Worm (Caenorhabditis elegans) whole organism, L4 larva: ENCODE results near the gene C17H12.10.
A peak's percentile ranks its signal among the peaks of the same experiment; 100 is the strongest.

Experiments used
- F44E2.7 ChIP-seq: fragments of 200-800 bp; sonication (Bioruptor generic); IDR thresholded peaks from 2 replicates; pipeline ENCODE4 v2.1.2; 2022; ENCODE audit warnings: missing genetic modification characterization, missing compliant biosample characterization
- F49E8.2 ChIP-seq: sonication (generic microtip); optimal IDR thresholded peaks from 2 replicates; lab custom pipeline; 2016; ENCODE audit warnings: missing compliant biosample characterization, mild to moderate bottlenecking, missing genetic modification characterization, borderline replicate concordance
- T26A8.4 ChIP-seq: fragments of 200-800 bp; sonication (Bioruptor generic); IDR thresholded peaks from 2 replicates; pipeline ENCODE4 v1.3.6; 2022; ENCODE audit warnings: missing genetic modification characterization, missing compliant biosample characterization
- Y105C5A.15 ChIP-seq: fragments of 200-800 bp; sonication (Bioruptor generic); IDR thresholded peaks from 2 replicates; pipeline ENCODE4 v1.3.6; 2022; ENCODE audit warnings: missing genetic modification characterization, missing compliant biosample characterization
- ZK337.2 ChIP-seq: fragments of 200-800 bp; sonication (Bioruptor generic); IDR thresholded peaks from 2 replicates; pipeline ENCODE4 v1.3.6; 2022; ENCODE audit warnings: missing genetic modification reagents, missing genetic modification characterization, missing compliant biosample characterization
- aha-1 ChIP-seq: fragments of 150-350 bp; peaks from one replicate; lab custom pipeline; 2014; ENCODE audit warnings: missing biosample characterization, missing genetic modification characterization
- attf-4 ChIP-seq: sonication (generic microtip); optimal IDR thresholded peaks from 3 replicates; lab custom pipeline; 2017; ENCODE audit warnings: missing biosample characterization, missing genetic modification characterization
- ceh-28 ChIP-seq: fragments of 150-350 bp; optimal IDR thresholded peaks from 2 replicates; lab custom pipeline; 2014; ENCODE audit warnings: missing biosample characterization, missing genetic modification reagents, missing genetic modification characterization
- ceh-32 ChIP-seq: sonication (generic microtip); optimal IDR thresholded peaks from 2 replicates; lab custom pipeline; 2016; ENCODE audit warnings: mild to moderate bottlenecking, missing genetic modification characterization, missing compliant biosample characterization; ENCODE audit not compliant: poor library complexity
- ceh-62 ChIP-seq: sonication (generic microtip); optimal IDR thresholded peaks from 2 replicates; lab custom pipeline; 2017; ENCODE audit warnings: missing biosample characterization, missing genetic modification characterization
- daf-16 ChIP-seq, 3 experiments: sonication (generic microtip); optimal IDR thresholded peaks; 2 replicates each; lab custom pipeline; 2016 to 2017; ENCODE audit warnings: missing genetic modification characterization in 3 of 3, missing genetic modification reagents in 3 of 3, mild to moderate bottlenecking in 2 of 3, missing compliant biosample characterization in 2 of 3, missing biosample characterization in 1 of 3, moderate library complexity in 1 of 3
- daf-8 ChIP-seq: fragments of 200-800 bp; sonication (Bioruptor generic); IDR thresholded peaks from 2 replicates; pipeline ENCODE4 v1.3.6; 2022; ENCODE audit warnings: missing genetic modification characterization, missing compliant biosample characterization
- duxl-1 ChIP-seq: sonication (generic microtip); optimal IDR thresholded peaks from 2 replicates; lab custom pipeline; 2016; ENCODE audit warnings: mild to moderate bottlenecking, missing genetic modification characterization, moderate library complexity, missing compliant biosample characterization; ENCODE audit not compliant: poor library complexity
- dve-1 ChIP-seq: sonication (generic microtip); optimal IDR thresholded peaks from 2 replicates; lab custom pipeline; 2017; ENCODE audit warnings: antibody characterized with exemption, mild to moderate bottlenecking, missing genetic modification characterization, missing compliant biosample characterization; ENCODE audit not compliant: insufficient read depth
- egl-27 ChIP-seq: sonication (generic microtip); optimal IDR thresholded peaks from 3 replicates; lab custom pipeline; 2017; ENCODE audit warnings: missing biosample characterization, missing genetic modification reagents, missing genetic modification characterization
- fkh-10 ChIP-seq: fragments of 150-350 bp; optimal IDR thresholded peaks from 2 replicates; lab custom pipeline; 2014; ENCODE audit warnings: missing biosample characterization, missing genetic modification reagents, missing genetic modification characterization
- fos-1 ChIP-seq: fragments of 150-350 bp; optimal IDR thresholded peaks from 2 replicates; lab custom pipeline; 2014; ENCODE audit warnings: missing biosample characterization, missing genetic modification characterization
- gei-8 ChIP-seq: fragments of 200-800 bp; sonication (Bioruptor generic); optimal IDR thresholded peaks from 2 replicates; lab custom pipeline; 2018; ENCODE audit warnings: mild to moderate bottlenecking, missing genetic modification characterization, missing compliant biosample characterization
- hlh-11 ChIP-seq: fragments of 200-800 bp; sonication (Bioruptor generic); optimal IDR thresholded peaks from 2 replicates; lab custom pipeline; 2018; ENCODE audit warnings: mild to moderate bottlenecking, missing genetic modification characterization, missing compliant biosample characterization
- hlh-30 ChIP-seq: sonication (generic microtip); optimal IDR thresholded peaks from 2 replicates; lab custom pipeline; 2017; ENCODE audit warnings: antibody characterized with exemption, mild to moderate bottlenecking, missing genetic modification characterization, missing compliant biosample characterization; ENCODE audit not compliant: insufficient read depth
- hmg-1.1 ChIP-seq: fragments of 200-800 bp; sonication (Bioruptor generic); IDR thresholded peaks from 2 replicates; pipeline ENCODE4 v1.3.6; 2022; ENCODE audit warnings: missing genetic modification reagents, missing genetic modification characterization, missing compliant biosample characterization
- jun-1 ChIP-seq: fragments of 150-350 bp; optimal IDR thresholded peaks from 2 replicates; lab custom pipeline; 2014; ENCODE audit warnings: missing biosample characterization, missing genetic modification reagents, missing genetic modification characterization
- lin-13 ChIP-seq: fragments of 150-350 bp; optimal IDR thresholded peaks from 2 replicates; lab custom pipeline; 2014; ENCODE audit warnings: missing biosample characterization, missing genetic modification reagents, missing genetic modification characterization
- lin-15B ChIP-seq: fragments of 150-350 bp; sonication (generic microtip); optimal IDR thresholded peaks from 3 replicates; lab custom pipeline; 2014; ENCODE audit warnings: missing biosample characterization, missing genetic modification characterization
- lin-38 ChIP-seq: fragments of 200-800 bp; sonication (Bioruptor generic); IDR thresholded peaks from 2 replicates; pipeline ENCODE4 v1.3.6; 2022; ENCODE audit warnings: missing genetic modification reagents, missing genetic modification characterization, missing compliant biosample characterization
- mdl-1 ChIP-seq, 2 experiments: fragments of 150-350 bp in 1 of 2; sonication (generic microtip) in 1 of 2; optimal IDR thresholded peaks; 2 replicates each; lab custom pipeline; 2014 to 2017; ENCODE audit warnings: missing biosample characterization in 2 of 2, missing genetic modification characterization in 2 of 2
- mep-1 ChIP-seq: fragments of 150-350 bp; sonication (generic microtip); optimal IDR thresholded peaks from 3 replicates; lab custom pipeline; 2014; ENCODE audit warnings: missing biosample characterization, missing genetic modification characterization
- mes-2 ChIP-seq: sonication (generic microtip); optimal IDR thresholded peaks from 2 replicates; lab custom pipeline; 2016; ENCODE audit warnings: missing genotype, mild to moderate bottlenecking, missing genetic modification characterization, missing compliant biosample characterization; ENCODE audit not compliant: poor library complexity, severe bottlenecking
- mxl-3 ChIP-seq: fragments of 200-800 bp; sonication (Bioruptor generic); optimal IDR thresholded peaks from 2 replicates; lab custom pipeline; 2018; ENCODE audit warnings: mild to moderate bottlenecking, missing genetic modification characterization, missing compliant biosample characterization
- nhr-11 ChIP-seq: fragments of 150-350 bp; optimal IDR thresholded peaks from 2 replicates; lab custom pipeline; 2014; ENCODE audit warnings: missing biosample characterization, missing genetic modification characterization
- nhr-25 ChIP-seq: sonication (generic microtip); optimal IDR thresholded peaks from 2 replicates; lab custom pipeline; 2017; ENCODE audit warnings: missing genetic modification characterization, mild to moderate bottlenecking, missing compliant biosample characterization, antibody characterized with exemption, moderate library complexity, borderline replicate concordance; ENCODE audit not compliant: insufficient read depth
- nhr-28 ChIP-seq: fragments of 150-350 bp; optimal IDR thresholded peaks from 2 replicates; lab custom pipeline; 2014; ENCODE audit warnings: missing biosample characterization, missing genetic modification characterization
- nhr-48 ChIP-seq: sonication (generic microtip); optimal IDR thresholded peaks from 2 replicates; lab custom pipeline; 2016; ENCODE audit warnings: mild to moderate bottlenecking, missing genetic modification characterization, missing compliant biosample characterization
- nhr-6 ChIP-seq: fragments of 150-350 bp; optimal IDR thresholded peaks from 2 replicates; lab custom pipeline; 2014; ENCODE audit warnings: missing biosample characterization, missing genetic modification characterization
- nhr-76 ChIP-seq: fragments of 150-350 bp; optimal IDR thresholded peaks from 2 replicates; lab custom pipeline; 2014; ENCODE audit warnings: missing biosample characterization, missing genetic modification characterization
- nhr-77 ChIP-seq: fragments of 150-350 bp; optimal IDR thresholded peaks from 2 replicates; lab custom pipeline; 2014; ENCODE audit warnings: missing biosample characterization, missing genetic modification characterization
- pqm-1 ChIP-seq: sonication (generic microtip); optimal IDR thresholded peaks from 2 replicates; lab custom pipeline; 2017; ENCODE audit warnings: missing biosample characterization, missing genetic modification characterization
- snpc-1.2 ChIP-seq: fragments of 200-800 bp; sonication (Bioruptor generic); IDR thresholded peaks from 2 replicates; pipeline ENCODE4 v1.3.6; 2022; ENCODE audit warnings: missing genetic modification reagents, missing genetic modification characterization, missing compliant biosample characterization
- tag-97 ChIP-seq: fragments of 200-800 bp; sonication (Bioruptor generic); IDR thresholded peaks from 2 replicates; pipeline ENCODE4 v1.3.6; 2022; ENCODE audit warnings: missing genetic modification characterization, missing compliant biosample characterization
- unc-39 ChIP-seq: sonication (generic microtip); optimal IDR thresholded peaks from 2 replicates; lab custom pipeline; 2017; ENCODE audit warnings: missing biosample characterization, missing genetic modification characterization
- unc-62 ChIP-seq, 3 experiments: fragments of 150-350 bp in 1 of 3; sonication (generic microtip); optimal IDR thresholded peaks in 2 of 3; peaks in 1 of 3; 1 replicate in 1 of 3; 2 replicates in 2 of 3; lab custom pipeline; 2014 to 2017; ENCODE audit warnings: missing biosample characterization in 3 of 3, missing genetic modification characterization in 3 of 3, missing genetic modification reagents in 3 of 3, missing genotype in 1 of 3
- zfp-2 ChIP-seq: sonication (generic microtip); optimal IDR thresholded peaks from 2 replicates; lab custom pipeline; 2016; ENCODE audit warnings: mild to moderate bottlenecking, missing genetic modification characterization, missing compliant biosample characterization
- zip-11 ChIP-seq: fragments of 200-800 bp; sonication (Bioruptor generic); IDR thresholded peaks from 2 replicates; pipeline ENCODE4 v1.3.6; 2022; ENCODE audit warnings: missing genetic modification characterization, missing compliant biosample characterization
- ztf-7 ChIP-seq: fragments of 150-350 bp; optimal IDR thresholded peaks from 2 replicates; lab custom pipeline; 2014; ENCODE audit warnings: missing biosample characterization, missing genetic modification characterization

The C17H12.10 gene

DNA sequence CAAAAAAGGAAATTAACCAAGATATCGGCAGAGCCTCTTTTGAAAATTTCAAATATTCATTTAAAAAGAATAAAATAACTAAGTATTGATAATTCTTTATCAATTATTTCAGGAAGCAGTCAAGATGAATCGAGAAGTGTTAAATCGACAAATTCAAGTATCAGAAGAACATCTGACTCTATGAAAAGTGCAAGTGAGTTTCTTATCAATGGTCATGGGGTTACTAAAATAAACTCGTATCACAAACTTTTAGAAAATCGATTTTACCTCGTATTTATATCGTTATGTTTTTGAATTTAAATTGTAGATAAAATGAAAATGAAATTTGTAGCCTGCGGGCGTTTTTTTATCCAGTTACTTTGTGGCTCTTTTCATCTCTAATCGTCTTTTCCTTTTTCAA lies 35.0 kb upstream of the C17H12.10 start:
- TF ChIP-seq attf-4 (tag; lab: Kevin White, UChicago) (no peak), tag-97 (GFP tag; lab: Robert Waterston, UW) (no peak), lin-13 (GFP tag; lab: Kevin White, UChicago) (no peak), ztf-7 (tag; lab: Kevin White, UChicago) (no peak), snpc-1.2 (GFP tag; lab: Robert Waterston, UW) (no peak), nhr-76 (tag; lab: Kevin White, UChicago) (no peak), mes-2 (tag; lab: Kevin White, UChicago) (no peak), unc-39 (tag; lab: Kevin White, UChicago) (no peak), ceh-28 (tag; lab: Kevin White, UChicago) (no peak), nhr-77 (tag; lab: Kevin White, UChicago) (peak; percentile 44), mdl-1 (tag; optimal IDR thresholded peaks at IDR 0.05; lab: Kevin White, UChicago) (no peak), fos-1 (tag; lab: Kevin White, UChicago) (no peak), lin-15B (tag; lab: Kevin White, UChicago) (no peak), daf-8 (GFP tag; lab: Robert Waterston, UW) (no peak), daf-16 (GFP tag; optimal IDR thresholded peaks at IDR 0.05; lab: Kevin White, UChicago) (no peak), daf-16 (tag; optimal IDR thresholded peaks at IDR 0.05; lab: Kevin White, UChicago) (peak; percentile 48), F49E8.2 (tag; lab: Kevin White, UChicago) (no peak), aha-1 (tag; lab: Kevin White, UChicago) (peak; percentile 52), ceh-62 (tag; lab: Kevin White, UChicago) (no peak), duxl-1 (tag; lab: Kevin White, UChicago) (no peak), nhr-6 (no peak), T26A8.4 (no peak), pqm-1 (no peak), mep-1 (no peak), dve-1 (tag; lab: Kevin White, UChicago) (peak; percentile 61), nhr-28 (tag; lab: Kevin White, UChicago) (peak; percentile 34), fkh-10 (no peak), zfp-2 (no peak), nhr-25 (no peak), mxl-3 (GFP tag; lab: Kevin White, UChicago) (no peak), F44E2.7 (GFP tag; lab: Robert Waterston, UW) (no peak), hlh-30 (tag; lab: Kevin White, UChicago) (peak; percentile 22), nhr-48 (no peak), ceh-32 (tag; lab: Kevin White, UChicago) (no peak), egl-27 (no peak), jun-1 (tag; lab: Kevin White, UChicago) (no peak)

- TF ChIP-seq snpc-1.2 (GFP tag; lab: Robert Waterston, UW) (peak; percentile 62), ZK337.2 (no peak), Y105C5A.15 (GFP tag; lab: Robert Waterston, UW) (no peak)
Measured at ce11 chrIV:6777156-6777555, 29.4 kb upstream of the C17H12.10 start.

ce11 chrIV:6785151-6785550 lies 21.4 kb upstream of the C17H12.10 start, which contains the start of gene dyci-1:
Gene dyci-1, minus strand, starts transcription at chrIV:6785272.
- peak; percentile 27; the same call in 1 of the 2 replicates for TF ChIP-seq lin-38 (GFP tag; lab: Robert Waterston, UW)
- no peak for TF ChIP-seq ceh-32 (tag; lab: Kevin White, UChicago)
- peak; percentile 38 for TF ChIP-seq mes-2 (tag; lab: Kevin White, UChicago)
- TF ChIP-seq mep-1: peak; percentile 39
- peak; percentile 16 for TF ChIP-seq aha-1 (tag; lab: Kevin White, UChicago)
- peak; percentile 61 for TF ChIP-seq dve-1 (tag; lab: Kevin White, UChicago)
- TF ChIP-seq fkh-10: no peak
- no peak for TF ChIP-seq zip-11 (GFP tag; lab: Robert Waterston, UW)
- TF ChIP-seq T26A8.4: no peak
- TF ChIP-seq nhr-11 (tag; lab: Kevin White, UChicago): peak; percentile 4
- peak; percentile 51 for TF ChIP-seq nhr-6
- TF ChIP-seq hlh-11 (tag; lab: Kevin White, UChicago): peak; percentile 59
- peak; percentile 36; the same call in 1 of the 2 replicates for TF ChIP-seq hmg-1.1 (GFP tag; lab: Robert Waterston, UW)
- no peak for TF ChIP-seq gei-8 (GFP tag; lab: Kevin White, UChicago)
- TF ChIP-seq nhr-28 (tag; lab: Kevin White, UChicago): peak; percentile 50
- no peak for TF ChIP-seq unc-62 (GFP tag; optimal IDR thresholded peaks at IDR 0.05 in 1 of 2; lab: Kevin White, UChicago)
- no peak for TF ChIP-seq unc-62 (tag; optimal IDR thresholded peaks at IDR 0.05; lab: Kevin White, UChicago)
